Fruit fly (Drosophila melanogaster) whole organism, prepupa: Measurements from ENCODE around the gene CG44476.

ENCODE experiments used
- Blimp-1 ChIP-seq: fragments of 200-800 bp; sonication (Bioruptor generic); optimal IDR thresholded peaks from 3 replicates; lab custom pipeline; 2017; ENCODE audit warnings: missing biosample characterization, missing genetic modification characterization, mild to moderate bottlenecking, moderate library complexity, missing genetic modification reagents
- CG10631 ChIP-seq: fragments of 200-800 bp; sonication (Bioruptor generic); optimal IDR thresholded peaks from 2 replicates; lab custom pipeline; 2016; ENCODE audit warnings: missing biosample characterization, missing genetic modification characterization
- CG11294 ChIP-seq: fragments of 200-800 bp; sonication (Bioruptor generic); IDR thresholded peaks from 2 replicates; pipeline ENCODE4 v1.3.6; 2022; ENCODE audit warnings: missing biosample characterization, missing genetic modification characterization
- CG11762 ChIP-seq: fragments of 200-800 bp; sonication (Bioruptor generic); optimal IDR thresholded peaks from 3 replicates; lab custom pipeline; 2016; ENCODE audit warnings: missing biosample characterization, missing genetic modification characterization; ENCODE audit not compliant: insufficient read depth
- CG11902 ChIP-seq: fragments of 200-800 bp; sonication (Bioruptor generic); optimal IDR thresholded peaks from 3 replicates; lab custom pipeline; 2016; ENCODE audit warnings: missing biosample characterization, missing genetic modification characterization
- CG15336 ChIP-seq: fragments of 200-800 bp; sonication (Bioruptor generic); IDR thresholded peaks from 2 replicates; pipeline ENCODE4 v1.3.6; 2022; ENCODE audit warnings: missing biosample characterization, missing genetic modification characterization
- CG16779 ChIP-seq: fragments of 200-800 bp; sonication (Bioruptor generic); optimal IDR thresholded peaks from 3 replicates; lab custom pipeline; 2017; ENCODE audit warnings: missing biosample characterization, mild to moderate bottlenecking, missing genetic modification characterization
- CG3032 ChIP-seq: fragments of 200-800 bp; optimal IDR thresholded peaks from 2 replicates; lab custom pipeline; 2019; ENCODE audit warnings: missing biosample characterization, mild to moderate bottlenecking, missing genetic modification characterization, moderate library complexity
- CG31627 ChIP-seq: fragments of 200-800 bp; sonication (Bioruptor generic); optimal IDR thresholded peaks from 3 replicates; lab custom pipeline; 2016; ENCODE audit warnings: missing biosample characterization, missing genetic modification characterization
- CG32006 ChIP-seq: fragments of 200-800 bp; sonication (Bioruptor generic); optimal IDR thresholded peaks from 3 replicates; lab custom pipeline; 2017; ENCODE audit warnings: missing biosample characterization, mild to moderate bottlenecking, missing genetic modification characterization
- CG3919 ChIP-seq: fragments of 200-800 bp; sonication (Bioruptor generic); optimal IDR thresholded peaks from 3 replicates; lab custom pipeline; 2016; ENCODE audit warnings: missing biosample characterization, missing genetic modification characterization
- CG6163 ChIP-seq: fragments of 200-800 bp; sonication (Bioruptor generic); IDR thresholded peaks from 3 replicates; pipeline ENCODE4 v1.3.6; 2022; ENCODE audit warnings: missing biosample characterization, missing genetic modification characterization
- CG6276 ChIP-seq: fragments of 200-800 bp; sonication (Bioruptor generic); optimal IDR thresholded peaks from 2 replicates; lab custom pipeline; 2017; ENCODE audit warnings: missing biosample characterization, mild to moderate bottlenecking, missing genetic modification characterization
- CG6792 ChIP-seq: fragments of 200-800 bp; sonication (Bioruptor generic); optimal IDR thresholded peaks from 3 replicates; lab custom pipeline; 2016; ENCODE audit warnings: missing biosample characterization, missing genetic modification characterization
- CG6808 ChIP-seq: fragments of 200-800 bp; sonication (Bioruptor generic); optimal IDR thresholded peaks from 3 replicates; lab custom pipeline; 2017; ENCODE audit warnings: missing biosample characterization, missing genetic modification characterization, mild to moderate bottlenecking, moderate library complexity, missing genetic modification reagents
- CG7368 ChIP-seq: fragments of 200-800 bp; sonication (Bioruptor generic); optimal IDR thresholded peaks from 3 replicates; lab custom pipeline; 2016; ENCODE audit warnings: missing biosample characterization, missing genetic modification characterization
- CG8119 ChIP-seq: fragments of 200-800 bp; sonication (Bioruptor generic); IDR thresholded peaks from 3 replicates; pipeline ENCODE4 v1.3.6; 2022; ENCODE audit warnings: missing biosample characterization, missing genetic modification characterization
- CG8319 ChIP-seq: fragments of 200-800 bp; sonication (Bioruptor generic); optimal IDR thresholded peaks from 3 replicates; lab custom pipeline; 2016; ENCODE audit warnings: missing biosample characterization, missing genetic modification characterization
- CG8632 ChIP-seq: fragments of 200-800 bp; sonication (Bioruptor generic); optimal IDR thresholded peaks from 3 replicates; lab custom pipeline; 2016; ENCODE audit warnings: missing biosample characterization, missing genetic modification characterization
- Eip75B ChIP-seq: fragments of 200-800 bp; sonication (Bioruptor generic); optimal IDR thresholded peaks from 3 replicates; lab custom pipeline; 2016; ENCODE audit warnings: missing biosample characterization, missing genetic modification characterization
- Ets21C ChIP-seq: fragments of 200-800 bp; sonication (Bioruptor generic); optimal IDR thresholded peaks from 3 replicates; lab custom pipeline; 2016; ENCODE audit warnings: missing biosample characterization, missing genetic modification characterization
- Ets96B ChIP-seq: fragments of 200-800 bp; optimal IDR thresholded peaks from 2 replicates; lab custom pipeline; 2019; ENCODE audit warnings: missing biosample characterization, mild to moderate bottlenecking, missing genetic modification characterization, moderate library complexity
- Hr38 ChIP-seq: sonication (Bioruptor generic); optimal IDR thresholded peaks from 2 replicates; lab custom pipeline; 2016; ENCODE audit warnings: missing biosample characterization, missing genetic modification characterization
- Hr39 ChIP-seq: fragments of 200-800 bp; sonication (Bioruptor generic); optimal IDR thresholded peaks from 2 replicates; lab custom pipeline; 2016; ENCODE audit warnings: missing biosample characterization, missing genetic modification characterization
- Hr4 ChIP-seq: fragments of 200-800 bp; sonication (Bioruptor generic); optimal IDR thresholded peaks from 3 replicates; lab custom pipeline; 2016; ENCODE audit warnings: missing biosample characterization, missing genetic modification characterization
- Met ChIP-seq: fragments of 200-800 bp; sonication (Bioruptor generic); optimal IDR thresholded peaks from 3 replicates; lab custom pipeline; 2016; ENCODE audit warnings: missing biosample characterization, missing genetic modification characterization
- OdsH ChIP-seq: fragments of 200-800 bp; sonication (Bioruptor generic); optimal IDR thresholded peaks from 3 replicates; lab custom pipeline; 2016; ENCODE audit warnings: missing biosample characterization, missing genetic modification characterization
- Smox ChIP-seq: fragments of 200-800 bp; sonication (Bioruptor generic); optimal IDR thresholded peaks from 3 replicates; lab custom pipeline; 2016; ENCODE audit warnings: missing biosample characterization, missing genetic modification characterization
- Sox102F ChIP-seq: fragments of 200-800 bp; sonication (Bioruptor generic); optimal IDR thresholded peaks from 2 replicates; lab custom pipeline; 2016; ENCODE audit warnings: missing biosample characterization, mild to moderate bottlenecking, missing genetic modification characterization
- Sox14 ChIP-seq: fragments of 200-800 bp; sonication (Bioruptor generic); optimal IDR thresholded peaks from 3 replicates; lab custom pipeline; 2016; ENCODE audit warnings: missing biosample characterization, missing genetic modification characterization
- cyc ChIP-seq: fragments of 200-800 bp; sonication (Bioruptor generic); optimal IDR thresholded peaks from 3 replicates; lab custom pipeline; 2016; ENCODE audit warnings: missing biosample characterization, missing genetic modification characterization
- dsx ChIP-seq: fragments of 200-800 bp; optimal IDR thresholded peaks from 3 replicates; lab custom pipeline; 2019; ENCODE audit warnings: missing biosample characterization, mild to moderate bottlenecking, missing genetic modification characterization, moderate library complexity; ENCODE audit not compliant: poor library complexity, severe bottlenecking
- eg ChIP-seq: fragments of 200-800 bp; sonication (Bioruptor generic); IDR thresholded peaks from 3 replicates; pipeline ENCODE4 v1.3.6; 2022; ENCODE audit warnings: missing biosample characterization, missing genetic modification characterization
- esn ChIP-seq: fragments of 200-800 bp; sonication (Bioruptor generic); optimal IDR thresholded peaks from 2 replicates; lab custom pipeline; 2016; ENCODE audit warnings: missing biosample characterization, mild to moderate bottlenecking, missing genetic modification characterization, moderate library complexity
- fd59A ChIP-seq: fragments of 200-800 bp; sonication (Bioruptor generic); optimal IDR thresholded peaks from 2 replicates; lab custom pipeline; 2017; ENCODE audit warnings: missing biosample characterization, mild to moderate bottlenecking, missing genetic modification characterization, missing genetic modification reagents
- fd85E ChIP-seq: fragments of 200-800 bp; sonication (Bioruptor generic); optimal IDR thresholded peaks from 3 replicates; lab custom pipeline; 2016; ENCODE audit warnings: missing biosample characterization, missing genetic modification characterization
- fkh ChIP-seq: fragments of 200-800 bp; sonication (Bioruptor generic); optimal IDR thresholded peaks from 3 replicates; lab custom pipeline; 2017; ENCODE audit warnings: missing biosample characterization, mild to moderate bottlenecking, missing genetic modification characterization, moderate library complexity
- lz ChIP-seq: fragments of 200-800 bp; sonication (Bioruptor generic); optimal IDR thresholded peaks from 3 replicates; lab custom pipeline; 2016; ENCODE audit warnings: missing biosample characterization, missing genetic modification characterization
- net ChIP-seq: fragments of 200-800 bp; sonication (Bioruptor generic); optimal IDR thresholded peaks from 3 replicates; lab custom pipeline; 2016; ENCODE audit warnings: missing biosample characterization, missing genetic modification characterization
- pdm3 ChIP-seq: fragments of 200-800 bp; sonication (Bioruptor generic); optimal IDR thresholded peaks from 3 replicates; lab custom pipeline; 2016; ENCODE audit warnings: missing biosample characterization, missing genetic modification characterization
- salr ChIP-seq, 2 experiments: fragments of 200-800 bp; sonication (Bioruptor generic); optimal IDR thresholded peaks; 3 replicates each; lab custom pipeline; 2016 to 2018; ENCODE audit warnings: missing biosample characterization in 2 of 2, missing genetic modification characterization in 2 of 2, mild to moderate bottlenecking in 1 of 2
- spab ChIP-seq: fragments of 200-800 bp; sonication (Bioruptor generic); optimal IDR thresholded peaks from 2 replicates; lab custom pipeline; 2017; ENCODE audit warnings: missing biosample characterization, mild to moderate bottlenecking, missing genetic modification characterization, missing genetic modification reagents
- ss ChIP-seq, 2 experiments: fragments of 200-800 bp; sonication (Bioruptor generic); optimal IDR thresholded peaks; 2 replicates in 1 of 2; 3 replicates in 1 of 2; lab custom pipeline; 2017 to 2018; ENCODE audit warnings: mild to moderate bottlenecking in 2 of 2, missing biosample characterization in 2 of 2, missing genetic modification characterization in 2 of 2, moderate library complexity in 1 of 2
- topi ChIP-seq: fragments of 200-800 bp; sonication (Bioruptor generic); optimal IDR thresholded peaks from 3 replicates; lab custom pipeline; 2016; ENCODE audit warnings: missing biosample characterization, missing genetic modification characterization

CG44476 gene

DNA sequence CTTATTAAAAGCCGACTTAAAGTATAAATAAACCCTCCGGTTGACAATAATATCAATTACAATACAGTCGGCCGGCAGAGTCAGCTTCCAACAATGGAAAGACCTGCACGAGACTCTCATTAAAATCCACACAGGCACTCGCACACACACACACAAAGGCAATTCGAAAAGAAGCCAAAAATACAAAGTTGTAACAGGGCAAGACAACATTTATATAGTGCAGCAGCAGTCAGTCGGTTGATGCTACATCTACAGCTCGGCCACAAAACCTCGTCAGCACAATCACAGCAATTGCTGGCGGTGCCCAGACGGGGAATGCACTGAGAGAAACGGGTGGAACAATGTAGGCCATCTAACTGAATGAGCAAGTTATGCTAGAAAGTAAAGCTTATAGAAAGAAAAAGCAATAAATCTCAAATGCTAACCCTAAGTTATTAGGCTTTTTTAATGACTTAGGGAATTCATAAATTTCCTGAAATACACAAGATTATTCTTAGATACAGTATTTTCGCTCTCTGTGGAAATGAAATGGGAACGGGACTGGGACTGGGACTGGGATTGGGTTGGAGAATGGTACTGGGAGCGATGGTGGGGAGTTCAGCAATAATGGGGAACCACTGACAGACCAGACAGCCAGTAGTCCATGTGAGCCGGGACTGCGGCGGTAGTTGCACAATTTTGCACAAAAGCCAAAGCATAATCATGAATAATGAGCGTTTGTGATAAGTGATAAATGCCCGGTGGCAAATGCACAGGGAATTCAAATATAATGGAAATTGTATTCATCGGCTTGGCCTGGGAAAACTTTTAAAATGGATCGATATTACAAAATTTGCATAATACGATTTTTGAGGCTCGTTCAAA, 8.6 kb upstream of the CG44476 start (continued):
- TF ChIP-seq fd59A (GFP tag; lab: Kevin White, UChicago) (peak; percentile 96), Eip75B (GFP tag; lab: Kevin White, UChicago) (peak; percentile 98), spab (GFP tag; lab: Kevin White, UChicago) (peak; percentile 96), CG8119 (GFP tag; lab: Robert Waterston, UW) (peak; percentile 97), CG11762 (GFP tag; lab: Kevin White, UChicago) (peak; percentile 95), Hr39 (GFP tag; lab: Kevin White, UChicago) (peak; percentile 95), CG11902 (GFP tag; lab: Kevin White, UChicago) (peak; percentile 93), CG6792 (GFP tag; lab: Kevin White, UChicago) (peak; percentile 98), fkh (GFP tag; lab: Kevin White, UChicago) (no peak), CG3919 (peak; percentile 98), pdm3 (GFP tag; lab: Kevin White, UChicago) (peak; percentile 97), CG6808 (GFP tag; lab: Kevin White, UChicago) (peak; percentile 96), CG11294 (GFP tag; lab: Robert Waterston, UW) (peak; percentile 93), CG31627 (GFP tag; lab: Kevin White, UChicago) (peak; percentile 95), fd85E (GFP tag; lab: Kevin White, UChicago) (peak; percentile 88), CG16779 (tag; lab: Kevin White, UChicago) (peak; percentile 95), net (GFP tag; lab: Kevin White, UChicago) (peak; percentile 96), CG8319 (GFP tag; lab: Kevin White, UChicago) (peak; percentile 94), Ets21C (GFP tag; lab: Kevin White, UChicago) (peak; percentile 90), Hr38 (GFP tag; lab: Kevin White, UChicago) (peak; percentile 83), ss (GFP tag; optimal IDR thresholded peaks at IDR 0.05; lab: Kevin White, UChicago) (peak; percentile 97), CG10631 (GFP tag; lab: Kevin White, UChicago) (peak; percentile 98), CG3032 (tag; lab: Kevin White, UChicago) (peak; percentile 97), cyc (peak; percentile 97), topi (GFP tag; lab: Kevin White, UChicago) (peak; percentile 96), Smox (GFP tag; lab: Kevin White, UChicago) (peak; percentile 94), Blimp-1 (peak; percentile 74), Sox14 (GFP tag; lab: Kevin White, UChicago) (peak; percentile 98)

dm6 chr2L:18119643-18120042, 6.7 kb upstream of the CG44476 start, which contains the start of gene CG5758:
CG5758 (plus strand) TSS chr2L:18119995.
- TF ChIP-seq lz (GFP tag; lab: Kevin White, UChicago) (peak; percentile 29), Ets96B (tag; lab: Kevin White, UChicago) (peak; percentile 6), CG31627 (GFP tag; lab: Kevin White, UChicago) (peak; percentile 14), eg (peak; percentile 30; the same call in 1 of the 3 replicates), CG6792 (GFP tag; lab: Kevin White, UChicago) (peak; percentile 22), Eip75B (GFP tag; lab: Kevin White, UChicago) (peak; percentile 31), CG6276 (GFP tag; lab: Kevin White, UChicago) (no peak), CG3919 (peak; percentile 47), CG8632 (GFP tag; lab: Kevin White, UChicago) (no peak), salr (GFP tag; optimal IDR thresholded peaks at IDR 0.05; lab: Kevin White, UChicago) (no peak), dsx (GFP tag; lab: Kevin White, UChicago) (no peak), CG15336 (GFP tag; lab: Robert Waterston, UW) (no peak), esn (GFP tag; lab: Kevin White, UChicago) (peak; percentile 50), spab (GFP tag; lab: Kevin White, UChicago) (no peak), CG11294 (GFP tag; lab: Robert Waterston, UW) (no peak), Sox102F (GFP tag; lab: Kevin White, UChicago) (no peak), CG6163 (no peak), CG7368 (no peak), Sox14 (GFP tag; lab: Kevin White, UChicago) (peak; percentile 33), CG11762 (GFP tag; lab: Kevin White, UChicago) (no peak), Hr38 (GFP tag; lab: Kevin White, UChicago) (no peak), Ets21C (GFP tag; lab: Kevin White, UChicago) (no peak), topi (GFP tag; lab: Kevin White, UChicago) (peak; percentile 34), CG32006 (GFP tag; lab: Kevin White, UChicago) (no peak), Blimp-1 (no peak), Smox (GFP tag; lab: Kevin White, UChicago) (peak; percentile 50), OdsH (peak; percentile 26), CG6808 (GFP tag; lab: Kevin White, UChicago) (no peak), CG11902 (GFP tag; lab: Kevin White, UChicago) (no peak), ss (GFP tag; optimal IDR thresholded peaks at IDR 0.05; lab: Kevin White, UChicago) (no peak), Hr4 (GFP tag; lab: Kevin White, UChicago) (peak; percentile 41), Hr39 (GFP tag; lab: Kevin White, UChicago) (peak; percentile 31), fd59A (GFP tag; lab: Kevin White, UChicago) (no peak), Met (GFP tag; lab: Kevin White, UChicago) (peak; percentile 49), fd85E (GFP tag; lab: Kevin White, UChicago) (no peak)
